Worm (Caenorhabditis elegans): ENCODE results near the gene med-2.

The med-2 gene

DNA sequence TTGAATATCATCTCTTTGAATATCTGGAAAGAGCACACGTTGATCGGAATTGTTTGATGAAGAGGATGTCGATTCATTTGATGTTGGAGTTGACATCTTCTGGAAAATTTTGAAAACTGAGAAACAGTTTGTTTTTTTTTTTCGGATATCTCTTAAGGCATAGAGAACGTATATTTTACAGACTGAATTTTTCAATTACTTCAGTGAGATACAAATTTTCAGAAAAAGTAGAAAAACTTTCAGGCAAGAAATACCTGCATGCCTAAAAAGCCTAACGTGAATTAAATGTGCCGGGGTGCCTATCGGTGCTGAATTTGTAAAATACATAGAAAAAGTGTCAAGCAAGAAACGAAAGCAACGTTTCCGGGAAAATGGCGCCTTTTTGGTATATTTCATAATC, 27.6 kb upstream of the med-2 start, which contains the start of gene zak-1 (continued):
- no peak for TF ChIP-seq dmd-4 (tag; optimal IDR thresholded peaks at IDR 0.05; ENCODE audit: borderline replicate concordance)
- TF ChIP-seq npax-4 (tag; optimal IDR thresholded peaks at IDR 0.05) = no peak
- no peak for TF ChIP-seq hlh-13 (GFP tag; optimal IDR thresholded peaks at IDR 0.05)
- no peak for TF ChIP-seq ref-2 (tag; optimal IDR thresholded peaks at IDR 0.05)

DNA sequence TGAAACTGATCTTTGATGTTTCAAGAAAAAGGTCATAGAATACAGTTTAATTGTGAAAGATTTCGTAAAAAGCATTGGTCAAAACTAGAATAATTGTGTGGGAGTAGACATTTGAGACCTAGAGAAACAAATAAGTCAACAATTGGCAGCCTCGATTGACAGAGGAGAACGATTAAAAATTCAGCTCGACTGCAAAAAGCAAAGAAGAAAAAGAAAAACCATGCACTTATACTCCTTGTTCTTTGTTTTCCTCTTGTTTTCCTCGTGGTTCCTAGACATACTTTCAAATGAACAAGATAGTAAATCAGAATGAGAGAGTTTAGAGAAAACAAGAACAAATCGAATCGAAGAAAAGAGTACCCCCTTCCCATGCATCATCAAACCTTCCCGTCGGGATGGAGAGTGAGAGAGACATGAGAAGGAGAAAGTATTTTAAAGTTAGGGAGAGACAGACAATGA, 26.9 kb upstream of the med-2 start:
- TF ChIP-seq lim-6 (tag; optimal IDR thresholded peaks at IDR 0.05) = no peak
- TF ChIP-seq syd-9 (tag; optimal IDR thresholded peaks at IDR 0.05) = no peak
- TF ChIP-seq hlh-13 (GFP tag; optimal IDR thresholded peaks at IDR 0.05) = no peak
- peak; percentile 16 for TF ChIP-seq dve-1 (tag; optimal IDR thresholded peaks at IDR 0.05)
- no peak for TF ChIP-seq unc-3 (GFP tag; conservative IDR thresholded peaks at IDR 0.05)
- no peak for TF ChIP-seq unc-3 (tag; optimal IDR thresholded peaks at IDR 0.05)

DNA sequence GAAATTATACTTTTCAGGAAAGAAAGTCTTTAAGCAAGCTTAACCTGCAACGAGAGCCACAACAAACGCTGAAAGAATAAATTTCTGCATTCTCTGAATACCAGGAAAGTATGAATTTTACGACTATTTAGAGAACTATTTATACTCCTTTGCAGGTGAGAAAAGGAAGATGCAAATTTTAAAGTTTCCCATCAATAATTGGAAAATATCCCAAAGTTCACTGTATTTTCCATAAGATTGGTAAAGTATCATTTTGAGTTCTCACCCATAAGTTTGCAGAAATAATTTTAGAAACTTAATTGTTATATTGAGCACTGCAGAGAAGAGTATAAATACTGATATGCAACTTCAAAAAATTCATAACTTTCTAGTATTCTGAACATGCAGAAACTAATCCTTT, 24.8 kb upstream of the med-2 start, which contains the start of gene clec-158:
Gene clec-158 (minus strand): TSS at position 101 of the 400 bp plus-strand sequence.
- TF ChIP-seq unc-86 (tag; optimal IDR thresholded peaks at IDR 0.05) (no peak), pqm-1 (tag; optimal IDR thresholded peaks at IDR 0.05) (no peak), nhr-232 (tag; optimal IDR thresholded peaks at IDR 0.05) (no peak), ttx-3 (tag; optimal IDR thresholded peaks at IDR 0.05) (no peak), mec-3 (tag; optimal IDR thresholded peaks at IDR 0.05; ENCODE audit: borderline replicate concordance) (no peak), pros-1 (tag; optimal IDR thresholded peaks at IDR 0.05) (no peak), pag-3 (tag; optimal IDR thresholded peaks at IDR 0.05; ENCODE audit: borderline replicate concordance) (no peak), ceh-14 (tag; optimal IDR thresholded peaks at IDR 0.05) (no peak), eyg-1 (tag; optimal IDR thresholded peaks at IDR 0.05) (no peak), ref-2 (tag; optimal IDR thresholded peaks at IDR 0.05) (no peak)

DNA sequence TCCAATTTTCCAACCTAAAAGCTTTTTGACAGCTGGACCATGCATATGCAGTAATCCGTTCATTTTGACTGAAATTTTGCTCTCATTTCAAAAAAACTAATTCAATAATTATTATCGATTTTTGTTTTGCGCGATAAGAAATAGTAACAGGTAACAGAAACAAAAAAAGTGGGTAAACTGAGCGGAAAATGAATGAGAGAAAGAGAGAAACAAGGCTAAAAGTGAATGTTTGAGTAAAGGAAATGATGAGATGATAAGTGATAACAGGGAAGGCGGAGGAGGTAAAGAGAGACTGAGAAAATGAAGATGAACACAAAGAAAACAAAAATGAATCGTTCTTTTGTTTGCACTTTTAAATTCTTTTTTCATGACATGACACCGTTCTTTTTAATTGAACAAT, 20.4 kb upstream of the med-2 start, which contains the start of gene sma-3:
Gene sma-3 (minus strand): TSS at position 68 of the 400 bp plus-strand sequence.
- TF ChIP-seq sox-2 (GFP tag; IDR thresholded peaks at IDR 0.05) (no peak), elt-2 (tag; optimal IDR thresholded peaks at IDR 0.05) (peak; percentile 12)

DNA sequence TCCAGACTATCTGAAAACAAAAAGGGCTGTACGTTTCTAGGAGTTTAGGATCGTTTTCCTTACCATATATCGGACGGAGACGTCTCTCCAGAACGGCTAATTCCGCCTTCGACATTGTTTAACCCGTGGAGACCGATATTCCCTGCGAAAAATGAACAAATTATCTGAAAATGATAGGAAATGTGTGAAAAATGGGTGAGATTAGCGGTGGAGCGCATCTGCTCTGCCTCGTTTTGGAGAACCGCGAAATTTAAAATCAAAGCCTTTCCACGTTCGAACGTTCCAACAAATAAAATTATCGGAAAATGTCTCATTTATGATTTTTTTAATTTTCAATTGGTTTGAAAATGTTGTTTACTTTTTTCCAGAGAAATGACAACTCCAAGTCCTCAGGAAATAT, 15.0 kb upstream of the med-2 start, which contains the start of the genes cra-1 and kbp-1:
Gene cra-1 (minus strand): TSS at position 193 of the 400 bp plus-strand sequence.
Gene kbp-1 (plus strand): TSS at position 366 of the 400 bp plus-strand sequence.
- TF ChIP-seq pha-2 (tag; optimal IDR thresholded peaks at IDR 0.05) (no peak), ceh-22 (tag; optimal IDR thresholded peaks at IDR 0.05) (no peak), elt-2 (tag; optimal IDR thresholded peaks at IDR 0.05) (peak; percentile 38), eyg-1 (tag; optimal IDR thresholded peaks at IDR 0.05) (no peak), tbx-2 (tag; optimal IDR thresholded peaks at IDR 0.05) (peak; percentile 44), K09A11.1 (tag; optimal IDR thresholded peaks at IDR 0.05; ENCODE audit: insufficient read depth) (no peak), unc-42 (tag; optimal IDR thresholded peaks at IDR 0.05) (peak; percentile 46), madf-2 (tag; optimal IDR thresholded peaks at IDR 0.05) (no peak), hlh-6 (tag; optimal IDR thresholded peaks at IDR 0.05) (no peak)

DNA sequence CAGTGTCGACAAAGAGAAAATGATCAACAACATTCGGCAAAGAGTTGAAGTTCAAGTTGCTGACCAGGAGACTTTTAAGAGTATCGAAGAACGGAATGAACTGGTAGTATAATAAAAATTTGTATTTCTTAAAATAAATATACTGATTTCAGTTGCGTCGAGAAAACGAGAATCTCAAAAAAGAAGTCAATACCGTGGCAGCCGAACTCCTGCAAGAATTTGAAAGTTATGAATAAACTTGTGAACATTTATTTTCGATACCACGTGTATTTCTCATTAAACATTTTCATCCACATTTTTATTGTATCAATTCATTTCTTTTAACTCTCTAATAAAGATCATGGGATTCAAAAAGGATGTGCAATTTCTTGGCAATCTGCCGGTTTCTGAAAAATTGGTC, 14.3 kb upstream of the med-2 start, which contains the start of gene K04C2.8:
Gene K04C2.8 (plus strand): TSS at position 301 of the 400 bp plus-strand sequence.
- TF ChIP-seq sox-2 (GFP tag; IDR thresholded peaks at IDR 0.05) = no peak
- no peak for TF ChIP-seq tbx-2 (tag; optimal IDR thresholded peaks at IDR 0.05)
- TF ChIP-seq npax-4 (tag; optimal IDR thresholded peaks at IDR 0.05) = no peak
- no peak for TF ChIP-seq unc-86 (tag; optimal IDR thresholded peaks at IDR 0.05)
- TF ChIP-seq Y22D7AL.16 (tag; optimal IDR thresholded peaks at IDR 0.05) = no peak
- TF ChIP-seq pqm-1 (tag; optimal IDR thresholded peaks at IDR 0.05) = no peak
- no peak for TF ChIP-seq ztf-16 (tag; optimal IDR thresholded peaks at IDR 0.05)
- no peak for TF ChIP-seq syd-9 (tag; optimal IDR thresholded peaks at IDR 0.05)
- TF ChIP-seq hlh-8 (tag; optimal IDR thresholded peaks at IDR 0.05) = no peak
- no peak for TF ChIP-seq pros-1 (tag; optimal IDR thresholded peaks at IDR 0.05)
- no peak for TF ChIP-seq ceh-18 (tag; optimal IDR thresholded peaks at IDR 0.05)
- TF ChIP-seq K02D7.2 (tag; optimal IDR thresholded peaks at IDR 0.05) = no peak
- no peak for TF ChIP-seq mec-3 (tag; optimal IDR thresholded peaks at IDR 0.05; ENCODE audit: borderline replicate concordance)
- no peak for TF ChIP-seq pag-3 (tag; optimal IDR thresholded peaks at IDR 0.05; ENCODE audit: borderline replicate concordance)
- no peak for TF ChIP-seq gmeb-2 (tag; optimal IDR thresholded peaks at IDR 0.05)
